Fruit fly (Drosophila melanogaster) whole organism, wandering third instar larva: ENCODE data around the gene CG31415.
A peak's percentile ranks its signal among the peaks of the same experiment; 100 is the strongest.

Experiments
- Abd-B ChIP-seq: fragments of >200 bp; optimal IDR thresholded peaks from 2 replicates; lab custom pipeline; 2017; ENCODE audit warnings: missing biosample characterization, missing genetic modification characterization
- CG32264 ChIP-seq: fragments of 200-800 bp; sonication (Bioruptor generic); optimal IDR thresholded peaks from 2 replicates; lab custom pipeline; 2016; ENCODE audit warnings: missing biosample characterization, missing genetic modification characterization
- CG9705 ChIP-seq: fragments of 200-800 bp; sonication (Bioruptor generic); optimal IDR thresholded peaks from 2 replicates; lab custom pipeline; 2018; ENCODE audit warnings: missing biosample characterization, mild to moderate bottlenecking, missing genetic modification characterization
- CrebA ChIP-seq: fragments of 200-800 bp; sonication (Bioruptor generic); optimal IDR thresholded peaks from 2 replicates; lab custom pipeline; 2016; ENCODE audit warnings: missing biosample characterization, mild to moderate bottlenecking, missing genetic modification characterization, borderline replicate concordance
- Dfd ChIP-seq: fragments of >200 bp; optimal IDR thresholded peaks from 2 replicates; lab custom pipeline; 2017; ENCODE audit warnings: missing biosample characterization, missing genetic modification characterization
- Dif ChIP-seq: fragments of 200-275, 200-300 bp; sonication (Bioruptor generic); optimal IDR thresholded peaks from 2 replicates; lab custom pipeline; 2018; ENCODE audit warnings: missing biosample characterization, missing genetic modification characterization; ENCODE audit not compliant: partially characterized antibody
- GATAd ChIP-seq: sonication (Bioruptor generic); optimal IDR thresholded peaks from 2 replicates; lab custom pipeline; 2016; ENCODE audit warnings: missing biosample characterization, missing genetic modification characterization
- HLH106 ChIP-seq: fragments of 200-800 bp; optimal IDR thresholded peaks from 3 replicates; lab custom pipeline; 2019; ENCODE audit warnings: missing biosample characterization, mild to moderate bottlenecking, missing genetic modification characterization, moderate library complexity
- Hnf4 ChIP-seq: fragments of 200-800 bp; sonication (Bioruptor generic); optimal IDR thresholded peaks from 2 replicates; lab custom pipeline; 2016; ENCODE audit warnings: missing biosample characterization, mild to moderate bottlenecking, missing genetic modification characterization
- Hr78 ChIP-seq: fragments of >200 bp; optimal IDR thresholded peaks from 2 replicates; lab custom pipeline; 2017; ENCODE audit warnings: missing biosample characterization, missing genetic modification characterization
- Hr83 ChIP-seq: fragments of 200-300 bp; sonication (Bioruptor generic); optimal IDR thresholded peaks from 2 replicates; lab custom pipeline; 2016; ENCODE audit warnings: missing biosample characterization, mild to moderate bottlenecking, missing genetic modification characterization, moderate library complexity; ENCODE audit not compliant: poor library complexity, severe bottlenecking
- Jra ChIP-seq: sonication (Bioruptor generic); optimal IDR thresholded peaks from 2 replicates; lab custom pipeline; 2016; ENCODE audit warnings: missing biosample characterization, missing genetic modification characterization
- Mio ChIP-seq: sonication (Bioruptor generic); optimal IDR thresholded peaks from 2 replicates; lab custom pipeline; 2016; ENCODE audit warnings: missing biosample characterization, missing genetic modification characterization
- Myc ChIP-seq: fragments of >200 bp; optimal IDR thresholded peaks from 2 replicates; lab custom pipeline; 2017
- N ChIP-seq: fragments of >200 bp; optimal IDR thresholded peaks from 2 replicates; lab custom pipeline; 2018; ENCODE audit warnings: missing biosample characterization, missing external identifiers, missing genetic modification characterization
- OdsH ChIP-seq: fragments of 200-800 bp; sonication (Bioruptor generic); optimal IDR thresholded peaks from 2 replicates; lab custom pipeline; 2016; ENCODE audit warnings: missing biosample characterization, mild to moderate bottlenecking, missing genetic modification characterization
- Rel ChIP-seq, 2 experiments: fragments of 200-800 bp; sonication (Bioruptor generic) in 1 of 2; optimal IDR thresholded peaks; 2 replicates in 1 of 2; 3 replicates in 1 of 2; lab custom pipeline; 2016 to 2019; ENCODE audit warnings: mild to moderate bottlenecking in 2 of 2, missing biosample characterization in 2 of 2, missing genetic modification characterization in 2 of 2, moderate library complexity in 1 of 2
- Sp1 ChIP-seq: fragments of 200-800 bp; sonication (Bioruptor generic); optimal IDR thresholded peaks from 3 replicates; lab custom pipeline; 2019; ENCODE audit warnings: missing biosample characterization, mild to moderate bottlenecking, missing genetic modification characterization, moderate library complexity
- Vsx2 ChIP-seq: fragments of 200-300, 225-300 bp; sonication (Bioruptor generic); optimal IDR thresholded peaks from 2 replicates; lab custom pipeline; 2018; ENCODE audit warnings: missing biosample characterization, missing genetic modification characterization; ENCODE audit not compliant: partially characterized antibody
- br ChIP-seq: fragments of 200-800 bp; sonication (Bioruptor generic); optimal IDR thresholded peaks from 2 replicates; lab custom pipeline; 2016; ENCODE audit warnings: missing biosample characterization, missing genetic modification characterization
- brk ChIP-seq: fragments of 200-800 bp; sonication (Bioruptor generic); optimal IDR thresholded peaks from 2 replicates; lab custom pipeline; 2016; ENCODE audit warnings: missing biosample characterization, mild to moderate bottlenecking, missing genetic modification characterization
- dl ChIP-seq, 2 experiments: fragments of 175-275, 200-275 bp in 1 of 2; fragments of 200-275 bp in 1 of 2; sonication (Bioruptor generic); optimal IDR thresholded peaks; lab custom pipeline; 2018; ENCODE audit warnings: mild to moderate bottlenecking in 2 of 2, missing biosample characterization in 2 of 2, missing genetic modification characterization in 2 of 2, moderate library complexity in 2 of 2; ENCODE audit not compliant: partially characterized antibody in 2 of 2, insufficient read depth in 1 of 2
- dmrt93B ChIP-seq: fragments of 200-800 bp; sonication (Bioruptor generic); optimal IDR thresholded peaks from 2 replicates; lab custom pipeline; 2018; ENCODE audit warnings: missing biosample characterization, mild to moderate bottlenecking, missing genetic modification characterization
- dsf ChIP-seq: sonication (Bioruptor generic); optimal IDR thresholded peaks from 2 replicates; lab custom pipeline; 2016; ENCODE audit warnings: missing biosample characterization, missing genetic modification characterization, borderline replicate concordance
- ey ChIP-seq: fragments of 200-800 bp; sonication (Bioruptor generic); optimal IDR thresholded peaks from 2 replicates; lab custom pipeline; 2016; ENCODE audit warnings: missing biosample characterization, missing genetic modification characterization
- foxo ChIP-seq, 2 experiments: fragments of 200-800 bp; sonication (Bioruptor generic); optimal IDR thresholded peaks; 2 replicates in 1 of 2; 3 replicates in 1 of 2; lab custom pipeline; 2016 to 2017; ENCODE audit warnings: missing biosample characterization in 2 of 2, missing genetic modification characterization in 2 of 2
- fru ChIP-seq: fragments of 200-800 bp; sonication (Bioruptor generic); optimal IDR thresholded peaks from 3 replicates; lab custom pipeline; 2016; ENCODE audit warnings: missing biosample characterization, mild to moderate bottlenecking, missing genetic modification characterization
- h ChIP-seq: fragments of 200-800 bp; sonication (Bioruptor generic); optimal IDR thresholded peaks from 3 replicates; lab custom pipeline; 2016; ENCODE audit warnings: missing biosample characterization, mild to moderate bottlenecking, missing genetic modification characterization
- jim ChIP-seq: fragments of 175-275, 200-325 bp; sonication (Bioruptor generic); optimal IDR thresholded peaks from 2 replicates; lab custom pipeline; 2016; ENCODE audit warnings: missing biosample characterization, mild to moderate bottlenecking, missing genetic modification characterization
- lola ChIP-seq: fragments of >200 bp; optimal IDR thresholded peaks from 2 replicates; lab custom pipeline; 2017; ENCODE audit warnings: missing biosample characterization, missing genetic modification characterization
- pan ChIP-seq: fragments of >200 bp; optimal IDR thresholded peaks from 2 replicates; lab custom pipeline; 2017
- psq ChIP-seq: fragments of 200-800 bp; sonication (Bioruptor generic); optimal IDR thresholded peaks from 3 replicates; lab custom pipeline; 2017; ENCODE audit warnings: missing biosample characterization, mild to moderate bottlenecking, missing genetic modification characterization, moderate library complexity
- rgr ChIP-seq: fragments of 200-800 bp; sonication (Bioruptor generic); optimal IDR thresholded peaks from 3 replicates; lab custom pipeline; 2016; ENCODE audit warnings: missing biosample characterization, mild to moderate bottlenecking, missing genetic modification characterization
- sage ChIP-seq: fragments of 200-800 bp; sonication (Bioruptor generic); optimal IDR thresholded peaks from 2 replicates; lab custom pipeline; 2016; ENCODE audit warnings: missing biosample characterization, mild to moderate bottlenecking, missing genetic modification characterization
- sv ChIP-seq: fragments of 200-800 bp; sonication (Bioruptor generic); optimal IDR thresholded peaks from 3 replicates; lab custom pipeline; 2016; ENCODE audit warnings: missing biosample characterization, missing genetic modification characterization
- tai ChIP-seq: sonication (Bioruptor generic); optimal IDR thresholded peaks from 2 replicates; lab custom pipeline; 2016; ENCODE audit warnings: missing biosample characterization, missing genetic modification characterization
- usp ChIP-seq: fragments of >200 bp; optimal IDR thresholded peaks from 2 replicates; lab custom pipeline; 2017; ENCODE audit warnings: missing biosample characterization, missing genetic modification characterization
- woc ChIP-seq: sonication (Bioruptor generic); optimal IDR thresholded peaks from 2 replicates; lab custom pipeline; 2016; ENCODE audit warnings: missing biosample characterization, mild to moderate bottlenecking, missing genetic modification characterization

Gene CG31415

dm6 chr3R:9783240-9783917 lies 40.1 kb downstream of the CG31415 start:
- peak; percentile 33 for TF ChIP-seq Hnf4 (GFP tag; lab: Kevin White, UChicago)
- TF ChIP-seq Mio = no peak

DNA sequence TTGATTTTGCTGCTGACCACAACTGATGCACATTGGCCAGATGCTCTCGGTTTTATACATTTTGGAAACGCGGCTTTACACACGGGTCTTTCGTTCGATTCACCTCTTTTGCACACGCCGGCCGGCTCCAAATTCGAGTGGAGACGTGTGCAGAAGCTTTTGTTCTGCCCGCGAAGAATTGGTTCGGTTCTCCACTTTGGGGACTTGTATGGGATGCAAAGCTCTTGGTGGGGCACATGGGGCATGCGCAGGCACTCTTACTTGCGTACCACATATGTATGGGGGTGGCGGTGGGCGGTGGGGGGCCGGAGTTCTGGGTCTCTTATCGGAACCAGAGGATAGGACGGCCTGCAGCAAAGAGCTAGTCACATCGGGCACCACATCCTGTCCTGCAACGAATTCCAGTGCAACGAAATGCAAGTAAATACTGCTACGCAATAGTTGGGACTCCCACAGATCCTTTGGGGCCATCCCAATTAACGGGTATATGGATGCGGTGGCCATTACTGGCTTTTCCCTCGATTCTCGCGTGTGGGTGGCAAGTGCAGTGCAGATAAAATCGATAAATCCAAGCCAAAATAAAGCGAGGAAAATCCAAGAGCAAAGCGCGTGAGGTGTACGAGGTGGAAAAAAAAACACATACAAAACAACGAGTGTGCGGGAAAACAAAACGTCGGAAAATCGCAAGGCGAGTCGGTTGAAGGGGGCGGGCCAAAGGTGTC lies 41.2 kb downstream of the CG31415 start, which contains the start of the genes MtnA and CG8500:
MtnA (minus strand) TSS at position 30 of the 722 bp plus-strand sequence.
CG8500 (plus strand) TSS at position 313 of the 722 bp plus-strand sequence.
- TF ChIP-seq h (GFP tag; lab: Kevin White, UChicago) = peak; percentile 17
- TF ChIP-seq HLH106 (tag; lab: Kevin White, UChicago) = no peak
- peak; percentile 97 to 99 for TF ChIP-seq dl (GFP tag; optimal IDR thresholded peaks at IDR 0.05; lab: Kevin White, UChicago; ENCODE audit: insufficient read depth in 1 of 2, partially characterized antibody in 2 of 2)
- TF ChIP-seq OdsH (GFP tag; lab: Kevin White, UChicago) = no peak
- TF ChIP-seq Myc (lab: Kevin White, UChicago) = peak; percentile 8
- no peak for TF ChIP-seq Rel (GFP tag; optimal IDR thresholded peaks at IDR 0.05; lab: Kevin White, UChicago)
- peak; percentile 54 for TF ChIP-seq Rel (tag; optimal IDR thresholded peaks at IDR 0.05; lab: Kevin White, UChicago)
- peak; percentile 48 for TF ChIP-seq rgr
- no peak for TF ChIP-seq Mio
- peak; percentile 100 for TF ChIP-seq Dif
- TF ChIP-seq foxo (GFP tag; optimal IDR thresholded peaks at IDR 0.05; lab: Kevin White, UChicago) = peak in 1 of 2 experiments; percentile 8
- peak; percentile 100 for TF ChIP-seq Vsx2
- TF ChIP-seq Jra (GFP tag; lab: Kevin White, UChicago) = no peak

dm6 chr3R:9791177-9791806 lies 48.0 kb downstream of the CG31415 start, which contains the start of the genes CG12945 and CG8507:
Gene CG12945 (minus strand): TSS chr3R:9791221.
Gene CG8507 (plus strand): TSS chr3R:9791483.
- peak; percentile 37 for TF ChIP-seq Jra (GFP tag; lab: Kevin White, UChicago)
- TF ChIP-seq tai (GFP tag; lab: Kevin White, UChicago) = no peak
- no peak for TF ChIP-seq Dif
- no peak for TF ChIP-seq Rel (GFP tag; optimal IDR thresholded peaks at IDR 0.05; lab: Kevin White, UChicago)
- peak; percentile 94 for TF ChIP-seq Rel (tag; optimal IDR thresholded peaks at IDR 0.05; lab: Kevin White, UChicago)
- no peak for TF ChIP-seq fru (GFP tag; lab: Kevin White, UChicago)
- no peak for TF ChIP-seq Hr78 (GFP tag; lab: Kevin White, UChicago)
- TF ChIP-seq CG32264 = no peak
- TF ChIP-seq sage (GFP tag; lab: Kevin White, UChicago) = no peak
- TF ChIP-seq CG9705 = peak; percentile 52
- no peak for TF ChIP-seq Abd-B
- TF ChIP-seq dmrt93B = no peak
- TF ChIP-seq brk (GFP tag; lab: Kevin White, UChicago) = no peak
- no peak for TF ChIP-seq Hnf4 (GFP tag; lab: Kevin White, UChicago)
- TF ChIP-seq foxo (GFP tag; optimal IDR thresholded peaks at IDR 0.05; lab: Kevin White, UChicago) = peak in 1 of 2 experiments; percentile 68
- no peak for TF ChIP-seq Vsx2
- TF ChIP-seq psq (GFP tag; lab: Kevin White, UChicago) = peak; percentile 48
- TF ChIP-seq h (GFP tag; lab: Kevin White, UChicago) = peak; percentile 65
- no peak for TF ChIP-seq N (GFP tag; lab: Kevin White, UChicago)
- TF ChIP-seq CrebA = no peak
- TF ChIP-seq sv (GFP tag; lab: Kevin White, UChicago) = peak; percentile 43
- TF ChIP-seq OdsH (GFP tag; lab: Kevin White, UChicago) = peak; percentile 23
- no peak for TF ChIP-seq rgr
- TF ChIP-seq Hr83 (GFP tag; lab: Kevin White, UChicago) = no peak
- peak; percentile 68 for TF ChIP-seq Sp1 (GFP tag; lab: Kevin White, UChicago)
- TF ChIP-seq Dfd = no peak
- TF ChIP-seq lola = no peak
- no peak for TF ChIP-seq Mio
- no peak for TF ChIP-seq pan
- no peak for TF ChIP-seq jim
- peak; percentile 91 for TF ChIP-seq woc (GFP tag; lab: Kevin White, UChicago)
- peak; percentile 92 for TF ChIP-seq Myc (lab: Kevin White, UChicago)
- no peak for TF ChIP-seq dl (GFP tag; optimal IDR thresholded peaks at IDR 0.05; lab: Kevin White, UChicago; ENCODE audit: insufficient read depth in 1 of 2, partially characterized antibody in 2 of 2)
- peak; percentile 32 for TF ChIP-seq br (GFP tag; lab: Kevin White, UChicago)
- no peak for TF ChIP-seq usp (GFP tag; lab: Kevin White, UChicago)
- peak; percentile 46 for TF ChIP-seq ey
- TF ChIP-seq HLH106 (tag; lab: Kevin White, UChicago) = peak; percentile 76
- TF ChIP-seq GATAd (GFP tag; lab: Kevin White, UChicago) = no peak
- no peak for TF ChIP-seq dsf
